Fruit fly (Drosophila melanogaster) whole organism, prepupa: Measurements from ENCODE around the gene Ptp10D.

Experiments used
- Blimp-1 ChIP-seq: fragments of 200-800 bp; sonication (Bioruptor generic); optimal IDR thresholded peaks from 3 replicates; lab custom pipeline; 2017; ENCODE audit warnings: missing biosample characterization, missing genetic modification characterization, mild to moderate bottlenecking, moderate library complexity, missing genetic modification reagents
- CG10669 ChIP-seq: fragments of 200-800 bp; sonication (Bioruptor generic); optimal IDR thresholded peaks from 3 replicates; lab custom pipeline; 2018; ENCODE audit warnings: missing biosample characterization, mild to moderate bottlenecking, missing genetic modification characterization, moderate library complexity
- CG11902 ChIP-seq: fragments of 200-800 bp; sonication (Bioruptor generic); optimal IDR thresholded peaks from 3 replicates; lab custom pipeline; 2016; ENCODE audit warnings: missing biosample characterization, missing genetic modification characterization
- CG15336 ChIP-seq: fragments of 200-800 bp; sonication (Bioruptor generic); IDR thresholded peaks from 2 replicates; pipeline ENCODE4 v1.3.6; 2022; ENCODE audit warnings: missing biosample characterization, missing genetic modification characterization
- CG1621 ChIP-seq: fragments of 200-800 bp; sonication (Bioruptor generic); optimal IDR thresholded peaks from 3 replicates; lab custom pipeline; 2018; ENCODE audit warnings: missing biosample characterization, mild to moderate bottlenecking, missing genetic modification characterization
- CG16779 ChIP-seq: fragments of 200-800 bp; sonication (Bioruptor generic); optimal IDR thresholded peaks from 3 replicates; lab custom pipeline; 2017; ENCODE audit warnings: missing biosample characterization, mild to moderate bottlenecking, missing genetic modification characterization
- CG3032 ChIP-seq: fragments of 200-800 bp; optimal IDR thresholded peaks from 2 replicates; lab custom pipeline; 2019; ENCODE audit warnings: missing biosample characterization, mild to moderate bottlenecking, missing genetic modification characterization, moderate library complexity
- CG32006 ChIP-seq: fragments of 200-800 bp; sonication (Bioruptor generic); optimal IDR thresholded peaks from 3 replicates; lab custom pipeline; 2017; ENCODE audit warnings: missing biosample characterization, mild to moderate bottlenecking, missing genetic modification characterization
- CG34406 ChIP-seq: fragments of 200-800 bp; sonication (Bioruptor generic); optimal IDR thresholded peaks from 3 replicates; lab custom pipeline; 2016; ENCODE audit warnings: missing biosample characterization, missing genetic modification characterization
- CG4318 ChIP-seq: fragments of 200-800 bp; sonication (Bioruptor generic); optimal IDR thresholded peaks from 3 replicates; lab custom pipeline; 2017; ENCODE audit warnings: missing biosample characterization, mild to moderate bottlenecking, missing genetic modification characterization
- CG6163 ChIP-seq: fragments of 200-800 bp; sonication (Bioruptor generic); IDR thresholded peaks from 3 replicates; pipeline ENCODE4 v1.3.6; 2022; ENCODE audit warnings: missing biosample characterization, missing genetic modification characterization
- CG6792 ChIP-seq: fragments of 200-800 bp; sonication (Bioruptor generic); optimal IDR thresholded peaks from 3 replicates; lab custom pipeline; 2016; ENCODE audit warnings: missing biosample characterization, missing genetic modification characterization
- CG6854 ChIP-seq: fragments of 200-800 bp; sonication (Bioruptor generic); optimal IDR thresholded peaks from 2 replicates; lab custom pipeline; 2017; ENCODE audit warnings: missing biosample characterization, mild to moderate bottlenecking, missing genetic modification characterization
- CG7368 ChIP-seq: fragments of 200-800 bp; sonication (Bioruptor generic); optimal IDR thresholded peaks from 3 replicates; lab custom pipeline; 2016; ENCODE audit warnings: missing biosample characterization, missing genetic modification characterization
- CG8119 ChIP-seq: fragments of 200-800 bp; sonication (Bioruptor generic); IDR thresholded peaks from 3 replicates; pipeline ENCODE4 v1.3.6; 2022; ENCODE audit warnings: missing biosample characterization, missing genetic modification characterization
- CG8319 ChIP-seq: fragments of 200-800 bp; sonication (Bioruptor generic); optimal IDR thresholded peaks from 3 replicates; lab custom pipeline; 2016; ENCODE audit warnings: missing biosample characterization, missing genetic modification characterization
- CG9139 ChIP-seq: fragments of 200-800 bp; sonication (Bioruptor generic); optimal IDR thresholded peaks from 3 replicates; lab custom pipeline; 2017; ENCODE audit warnings: missing biosample characterization, mild to moderate bottlenecking, missing genetic modification characterization
- Eip75B ChIP-seq: fragments of 200-800 bp; sonication (Bioruptor generic); optimal IDR thresholded peaks from 3 replicates; lab custom pipeline; 2016; ENCODE audit warnings: missing biosample characterization, missing genetic modification characterization
- Eip78C ChIP-seq: fragments of 200-800 bp; sonication (Bioruptor generic); peaks from one replicate; lab custom pipeline; 2016; ENCODE audit warnings: missing biosample characterization, missing genetic modification characterization
- Ets21C ChIP-seq: fragments of 200-800 bp; sonication (Bioruptor generic); optimal IDR thresholded peaks from 3 replicates; lab custom pipeline; 2016; ENCODE audit warnings: missing biosample characterization, missing genetic modification characterization
- Gug ChIP-seq: fragments of 200-800 bp; sonication (Bioruptor generic); IDR thresholded peaks from 2 replicates; pipeline ENCODE4 v1.3.6; 2022; ENCODE audit warnings: missing biosample characterization, missing genetic modification characterization
- Hr38 ChIP-seq: sonication (Bioruptor generic); optimal IDR thresholded peaks from 2 replicates; lab custom pipeline; 2016; ENCODE audit warnings: missing biosample characterization, missing genetic modification characterization
- Hr39 ChIP-seq: fragments of 200-800 bp; sonication (Bioruptor generic); optimal IDR thresholded peaks from 2 replicates; lab custom pipeline; 2016; ENCODE audit warnings: missing biosample characterization, missing genetic modification characterization
- Lpt ChIP-seq: fragments of 200-800 bp; sonication (Bioruptor generic); optimal IDR thresholded peaks from 3 replicates; lab custom pipeline; 2016; ENCODE audit warnings: missing biosample characterization, missing genetic modification characterization
- Sox102F ChIP-seq: fragments of 200-800 bp; sonication (Bioruptor generic); optimal IDR thresholded peaks from 2 replicates; lab custom pipeline; 2016; ENCODE audit warnings: missing biosample characterization, mild to moderate bottlenecking, missing genetic modification characterization
- Sox14 ChIP-seq: fragments of 200-800 bp; sonication (Bioruptor generic); optimal IDR thresholded peaks from 3 replicates; lab custom pipeline; 2016; ENCODE audit warnings: missing biosample characterization, missing genetic modification characterization
- achi ChIP-seq: fragments of 200-800 bp; sonication (Bioruptor generic); optimal IDR thresholded peaks from 3 replicates; lab custom pipeline; 2016; ENCODE audit warnings: missing biosample characterization, missing genetic modification characterization
- acj6 ChIP-seq: fragments of 200-800 bp; sonication (Bioruptor generic); optimal IDR thresholded peaks from 3 replicates; lab custom pipeline; 2016; ENCODE audit warnings: missing biosample characterization, missing genetic modification characterization
- dac ChIP-seq: fragments of 200-800 bp; sonication (Bioruptor generic); optimal IDR thresholded peaks from 2 replicates; lab custom pipeline; 2017; ENCODE audit warnings: missing biosample characterization, mild to moderate bottlenecking, missing genetic modification characterization
- dsx ChIP-seq: fragments of 200-800 bp; optimal IDR thresholded peaks from 3 replicates; lab custom pipeline; 2019; ENCODE audit warnings: missing biosample characterization, mild to moderate bottlenecking, missing genetic modification characterization, moderate library complexity; ENCODE audit not compliant: poor library complexity, severe bottlenecking
- eg ChIP-seq: fragments of 200-800 bp; sonication (Bioruptor generic); IDR thresholded peaks from 3 replicates; pipeline ENCODE4 v1.3.6; 2022; ENCODE audit warnings: missing biosample characterization, missing genetic modification characterization
- fd59A ChIP-seq: fragments of 200-800 bp; sonication (Bioruptor generic); optimal IDR thresholded peaks from 2 replicates; lab custom pipeline; 2017; ENCODE audit warnings: missing biosample characterization, mild to moderate bottlenecking, missing genetic modification characterization, missing genetic modification reagents
- fd85E ChIP-seq: fragments of 200-800 bp; sonication (Bioruptor generic); optimal IDR thresholded peaks from 3 replicates; lab custom pipeline; 2016; ENCODE audit warnings: missing biosample characterization, missing genetic modification characterization
- fkh ChIP-seq: fragments of 200-800 bp; sonication (Bioruptor generic); optimal IDR thresholded peaks from 3 replicates; lab custom pipeline; 2017; ENCODE audit warnings: missing biosample characterization, mild to moderate bottlenecking, missing genetic modification characterization, moderate library complexity
- lz ChIP-seq: fragments of 200-800 bp; sonication (Bioruptor generic); optimal IDR thresholded peaks from 3 replicates; lab custom pipeline; 2016; ENCODE audit warnings: missing biosample characterization, missing genetic modification characterization
- pdm3 ChIP-seq: fragments of 200-800 bp; sonication (Bioruptor generic); optimal IDR thresholded peaks from 3 replicates; lab custom pipeline; 2016; ENCODE audit warnings: missing biosample characterization, missing genetic modification characterization
- salr ChIP-seq, 2 experiments: fragments of 200-800 bp; sonication (Bioruptor generic); optimal IDR thresholded peaks; 3 replicates each; lab custom pipeline; 2016 to 2018; ENCODE audit warnings: missing biosample characterization in 2 of 2, missing genetic modification characterization in 2 of 2, mild to moderate bottlenecking in 1 of 2
- spab ChIP-seq: fragments of 200-800 bp; sonication (Bioruptor generic); optimal IDR thresholded peaks from 2 replicates; lab custom pipeline; 2017; ENCODE audit warnings: missing biosample characterization, mild to moderate bottlenecking, missing genetic modification characterization, missing genetic modification reagents
- ss ChIP-seq, 2 experiments: fragments of 200-800 bp; sonication (Bioruptor generic); optimal IDR thresholded peaks; 2 replicates in 1 of 2; 3 replicates in 1 of 2; lab custom pipeline; 2017 to 2018; ENCODE audit warnings: mild to moderate bottlenecking in 2 of 2, missing biosample characterization in 2 of 2, missing genetic modification characterization in 2 of 2, moderate library complexity in 1 of 2
- vri ChIP-seq: fragments of 200-800 bp; sonication (Bioruptor generic); optimal IDR thresholded peaks from 3 replicates; lab custom pipeline; 2016; ENCODE audit warnings: missing biosample characterization, mild to moderate bottlenecking, missing genetic modification characterization

Ptp10D gene

DNA sequence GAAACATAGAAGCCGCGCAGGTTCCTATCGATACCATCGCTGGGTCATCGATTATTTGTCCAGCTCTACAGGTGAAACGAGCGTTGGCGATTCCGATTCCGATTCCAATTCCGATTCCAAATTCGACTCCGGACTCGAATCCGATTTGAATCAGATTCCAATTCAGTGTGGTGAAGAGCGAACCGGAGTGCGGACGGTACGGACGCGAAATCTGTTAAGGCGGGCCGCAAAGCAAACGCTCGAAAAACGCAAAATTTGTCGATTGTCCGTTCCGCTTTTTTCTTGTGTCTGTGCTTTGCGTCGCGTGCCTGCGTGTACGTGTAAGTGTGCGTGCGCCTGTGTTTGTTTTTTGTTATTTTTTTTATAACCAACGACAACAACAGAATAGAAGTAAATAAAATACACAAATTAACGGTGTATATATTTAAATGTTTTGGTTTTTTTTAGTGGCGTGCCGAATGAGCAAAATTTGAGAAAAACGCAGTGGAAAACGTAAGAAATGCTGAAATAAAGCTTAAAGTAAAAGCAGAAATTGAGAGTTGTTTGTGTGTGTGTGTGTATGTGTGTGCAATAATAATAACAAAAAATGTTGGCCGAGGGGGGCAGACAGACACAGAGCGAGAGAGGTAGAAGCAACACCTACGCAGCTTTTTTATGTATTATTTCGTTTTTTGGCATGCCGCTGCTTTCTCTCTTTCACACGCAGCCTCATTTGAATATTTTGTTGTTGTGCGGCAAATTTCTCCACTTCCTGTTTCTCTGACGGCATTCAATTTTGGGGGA is at the start of gene Ptp10D:
Ptp10D (plus strand) TSS at position 150 of the 783 bp plus-strand sequence.
- no peak for TF ChIP-seq CG10669
- TF ChIP-seq CG11902 (GFP tag; lab: Kevin White, UChicago) = no peak
- no peak for TF ChIP-seq achi (GFP tag; lab: Kevin White, UChicago)
- peak; percentile 6 for TF ChIP-seq CG16779 (tag; lab: Kevin White, UChicago)
- TF ChIP-seq fd59A (GFP tag; lab: Kevin White, UChicago) = no peak
- peak; percentile 25 for TF ChIP-seq Blimp-1
- TF ChIP-seq dac (GFP tag; lab: Kevin White, UChicago) = no peak
- peak; percentile 54 for TF ChIP-seq fkh (GFP tag; lab: Kevin White, UChicago)
- TF ChIP-seq Eip75B (GFP tag; lab: Kevin White, UChicago) = peak; percentile 7
- TF ChIP-seq Lpt (GFP tag; lab: Kevin White, UChicago) = peak; percentile 4
- no peak for TF ChIP-seq CG32006 (GFP tag; lab: Kevin White, UChicago)
- TF ChIP-seq Gug (GFP tag; lab: Robert Waterston, UW) = no peak
- peak; percentile 27 for TF ChIP-seq CG6854 (GFP tag; lab: Kevin White, UChicago)
- no peak for TF ChIP-seq pdm3 (GFP tag; lab: Kevin White, UChicago)
- peak; percentile 45; the same call in 1 of the 3 replicates for TF ChIP-seq eg
- no peak for TF ChIP-seq fd85E (GFP tag; lab: Kevin White, UChicago)
- no peak for TF ChIP-seq CG15336 (GFP tag; lab: Robert Waterston, UW)
- TF ChIP-seq CG6163 (GFP tag; lab: Robert Waterston, UW) = peak; percentile 68
- TF ChIP-seq CG3032 (tag; lab: Kevin White, UChicago) = no peak
- peak; percentile 37 for TF ChIP-seq ss (GFP tag; optimal IDR thresholded peaks at IDR 0.05; lab: Kevin White, UChicago)
- TF ChIP-seq dsx (GFP tag; lab: Kevin White, UChicago) = peak; percentile 55
- TF ChIP-seq CG8119 (GFP tag; lab: Robert Waterston, UW) = peak; percentile 41; the same call in 1 of the 3 replicates
- no peak for TF ChIP-seq Sox102F (GFP tag; lab: Kevin White, UChicago)
- TF ChIP-seq Eip78C (GFP tag; lab: Kevin White, UChicago) = peak; percentile 38
- peak; percentile 97 for TF ChIP-seq CG1621 (tag; lab: Kevin White, UChicago)
- TF ChIP-seq, all 60 proteins: peak for 13

dm6 chrX:11572270-11572914 is 49.4 kb upstream of the Ptp10D start, which contains the start of the genes Kmn1 and Reepl1:
Gene Kmn1 (minus strand): TSS chrX:11572442.
Gene Reepl1 (plus strand): TSS chrX:11572707.
- TF ChIP-seq Hr39 (GFP tag; lab: Kevin White, UChicago) = peak; percentile 7
- TF ChIP-seq Sox14 (GFP tag; lab: Kevin White, UChicago) = no peak
- no peak for TF ChIP-seq CG34406

dm6 chrX:11573529-11573928 is 48.3 kb upstream of the Ptp10D start, which contains the start of gene CG11696:
Gene CG11696 (plus strand): TSS chrX:11573731.
- TF ChIP-seq acj6 (GFP tag; lab: Kevin White, UChicago) (no peak), Eip78C (GFP tag; lab: Kevin White, UChicago) (peak; percentile 37), CG8119 (GFP tag; lab: Robert Waterston, UW) (no peak)
- TF ChIP-seq, all 60 proteins: peak for 1

DNA sequence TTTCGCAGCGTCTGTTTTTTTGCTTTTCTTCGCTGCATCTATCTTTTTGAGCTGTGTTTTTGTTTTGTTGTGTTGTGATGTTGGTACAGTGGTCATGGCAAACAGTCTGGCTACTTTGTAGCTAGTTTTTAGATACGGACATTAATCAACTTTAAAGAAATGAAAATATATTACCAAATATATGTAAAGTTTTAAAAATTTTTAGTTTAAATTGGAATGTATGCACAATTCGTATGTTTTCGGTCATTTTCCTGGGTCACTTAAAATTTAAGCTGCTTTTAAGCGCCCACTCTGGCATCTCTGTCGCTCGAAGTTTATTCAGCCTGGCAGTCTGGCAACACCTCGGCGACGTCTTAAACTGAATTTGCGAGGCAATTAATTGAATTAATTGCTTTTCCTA is 45.3 kb upstream of the Ptp10D start, which contains the start of gene CG11695:
CG11695 (plus strand) TSS at position 344 of the 400 bp plus-strand sequence.
- TF ChIP-seq CG9139 (GFP tag; lab: Kevin White, UChicago) = peak; percentile 4
- no peak for TF ChIP-seq spab (GFP tag; lab: Kevin White, UChicago)
- peak; percentile 71 for TF ChIP-seq acj6 (GFP tag; lab: Kevin White, UChicago)
- TF ChIP-seq CG8119 (GFP tag; lab: Robert Waterston, UW) = 0 out of 3 replicates have a peak, but pooled peaks have one; percentile 53
- peak; percentile 65 for TF ChIP-seq Eip75B (GFP tag; lab: Kevin White, UChicago)
- no peak for TF ChIP-seq CG8319
- TF ChIP-seq Lpt (GFP tag; lab: Kevin White, UChicago) = peak; percentile 49
- TF ChIP-seq Sox102F (GFP tag; lab: Kevin White, UChicago) = no peak
- peak; percentile 66 for TF ChIP-seq CG6163 (GFP tag; lab: Robert Waterston, UW)
- peak; percentile 30 for TF ChIP-seq Ets21C (GFP tag; lab: Kevin White, UChicago)
- peak; percentile 77 for TF ChIP-seq CG3032 (tag; lab: Kevin White, UChicago)
- peak in 1 of 2 experiments; percentile 44 for TF ChIP-seq salr (GFP tag; optimal IDR thresholded peaks at IDR 0.05; lab: Kevin White, UChicago)
- no peak for TF ChIP-seq Hr38 (GFP tag; lab: Kevin White, UChicago)
- peak; percentile 68 for TF ChIP-seq Sox14 (GFP tag; lab: Kevin White, UChicago)
- TF ChIP-seq lz = peak; percentile 70
- TF ChIP-seq CG6792 = peak; percentile 58
- no peak for TF ChIP-seq vri (GFP tag; lab: Kevin White, UChicago)
- no peak for TF ChIP-seq Blimp-1
- peak; percentile 49 for TF ChIP-seq CG7368 (GFP tag; lab: Kevin White, UChicago)
- TF ChIP-seq dac (GFP tag; lab: Kevin White, UChicago) = peak; percentile 44
- TF ChIP-seq CG4318 (GFP tag; lab: Kevin White, UChicago) = no peak
- peak; percentile 62; the same call in 2 of the 3 replicates for TF ChIP-seq eg
- TF ChIP-seq Gug (GFP tag; lab: Robert Waterston, UW) = peak; percentile 32; the same call in 1 of the 2 replicates
